Fruit fly (Drosophila melanogaster) whole organism, larva: ENCODE data around the gene CG43203.

ENCODE experiments used
- noc ChIP-seq: fragments of 200-800 bp; sonication (Bioruptor generic); optimal IDR thresholded peaks from 3 replicates; lab custom pipeline; 2019; ENCODE audit warnings: missing biosample characterization, mild to moderate bottlenecking, missing genetic modification characterization, moderate library complexity

CG43203 gene

dm6 chr3R:19332052-19332451, 21.8 kb upstream of the CG43203 start:
- no peak for TF ChIP-seq noc (tag; lab: Kevin White, UChicago)

DNA sequence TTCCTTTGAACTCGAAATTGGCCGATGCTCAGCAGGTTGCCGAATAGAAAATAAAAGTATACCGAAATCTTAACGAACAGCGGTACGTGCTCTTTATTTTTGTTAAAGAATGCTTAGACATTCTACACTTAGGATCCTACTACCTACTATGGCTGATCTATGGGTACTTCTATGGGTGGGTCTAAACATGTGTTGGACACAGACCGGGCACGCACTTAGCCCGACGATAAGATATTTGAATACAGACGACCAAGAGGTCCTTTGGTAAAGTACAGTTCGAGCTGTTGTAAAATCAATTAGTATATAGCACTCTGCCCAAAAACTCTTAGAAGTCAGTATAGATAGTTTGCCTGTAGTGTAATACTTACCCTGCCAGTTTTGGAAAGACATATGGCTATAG, 21.3 kb upstream of the CG43203 start:
- no peak for TF ChIP-seq noc (tag; lab: Kevin White, UChicago)

- TF ChIP-seq noc (tag; lab: Kevin White, UChicago), result no peak
Observed at dm6 chr3R:19335482-19335881, 18.4 kb upstream of the CG43203 start.

- no peak for TF ChIP-seq noc (tag; lab: Kevin White, UChicago)
Observed at dm6 chr3R:19339205-19339724, 14.6 kb upstream of the CG43203 start.

- no peak for TF ChIP-seq noc (tag; lab: Kevin White, UChicago)
Observed at dm6 chr3R:19340312-19341079, 13.4 kb upstream of the CG43203 start.

DNA sequence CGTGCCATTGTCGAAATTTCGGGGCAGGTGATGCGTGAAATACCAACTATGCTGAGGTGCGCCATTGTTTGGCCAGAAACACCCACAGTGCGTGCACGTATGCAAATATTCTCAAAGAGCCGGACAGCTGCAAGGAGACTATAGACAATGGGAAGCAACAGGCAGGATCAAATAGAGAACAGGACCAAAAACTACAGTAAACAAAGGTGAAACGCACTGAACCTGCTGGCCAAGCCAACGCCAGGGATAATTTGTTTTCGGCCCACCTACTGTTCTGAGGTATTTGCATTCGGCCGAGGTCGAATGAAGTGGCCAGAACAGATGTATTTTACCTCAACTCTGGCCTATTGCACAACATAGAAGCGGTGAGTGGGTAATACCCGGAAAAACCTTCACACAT, 12.1 kb upstream of the CG43203 start:
- no peak for TF ChIP-seq noc (tag; lab: Kevin White, UChicago)

- no peak for TF ChIP-seq noc (tag; lab: Kevin White, UChicago)
Observed at dm6 chr3R:19343534-19344325, 10.1 kb upstream of the CG43203 start.

DNA sequence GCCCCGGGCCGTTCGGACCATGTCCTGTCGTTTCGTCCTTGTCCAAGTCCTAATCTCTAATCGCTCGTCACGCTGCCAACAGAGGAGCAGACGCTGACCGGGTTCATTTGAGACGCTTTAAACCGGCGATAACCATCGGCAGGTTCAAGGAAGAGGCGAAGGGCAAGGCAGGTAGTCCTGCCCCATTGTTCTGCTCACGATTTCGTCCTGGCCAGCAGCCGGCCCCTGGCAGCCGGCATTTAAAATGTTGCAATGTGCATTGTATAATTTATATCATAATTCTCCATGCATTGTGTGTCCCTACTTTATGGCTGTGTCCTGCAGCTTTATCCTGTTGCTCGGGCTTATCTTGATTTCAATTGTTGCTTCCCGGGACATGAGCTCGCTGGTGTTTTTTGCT, 8.6 kb upstream of the CG43203 start:
- no peak for TF ChIP-seq noc (tag; lab: Kevin White, UChicago)

dm6 chr3R:19346532-19346931, 7.3 kb upstream of the CG43203 start:
- no peak for TF ChIP-seq noc (tag; lab: Kevin White, UChicago)

- no peak for TF ChIP-seq noc (tag; lab: Kevin White, UChicago)
Observed at dm6 chr3R:19347678-19348077, 6.2 kb upstream of the CG43203 start.

DNA sequence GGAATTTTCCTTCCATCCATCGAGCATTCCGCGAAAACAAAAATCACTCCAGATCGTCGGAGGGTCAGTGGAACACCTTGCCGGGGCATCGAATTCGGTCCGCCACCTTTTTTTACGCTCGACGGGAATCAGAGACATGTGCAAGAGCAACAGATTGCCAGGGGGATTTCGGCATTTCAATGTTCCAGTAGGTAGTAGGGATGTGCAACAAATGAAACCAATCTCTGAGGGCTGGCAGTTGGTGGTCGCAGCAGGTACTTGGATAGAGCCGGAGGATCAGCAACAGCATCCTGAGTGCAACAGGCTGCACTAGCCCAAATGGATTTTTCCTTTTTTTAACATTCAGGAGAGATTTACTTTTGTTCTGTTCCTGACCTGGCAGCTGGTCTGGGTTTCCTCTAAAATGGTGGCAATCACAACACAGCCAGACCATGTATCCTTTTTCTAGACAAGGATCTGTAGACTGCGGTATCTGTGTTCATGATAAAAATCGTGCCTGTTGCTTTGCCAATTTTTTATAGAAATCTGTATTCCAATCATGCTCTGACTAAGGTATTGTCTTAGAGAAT, 3.4 kb upstream of the CG43203 start:
- no peak for TF ChIP-seq noc (tag; lab: Kevin White, UChicago)

dm6 chr3R:19352121-19352520, 1.7 kb upstream of the CG43203 start:
- no peak for TF ChIP-seq noc (tag; lab: Kevin White, UChicago)

DNA sequence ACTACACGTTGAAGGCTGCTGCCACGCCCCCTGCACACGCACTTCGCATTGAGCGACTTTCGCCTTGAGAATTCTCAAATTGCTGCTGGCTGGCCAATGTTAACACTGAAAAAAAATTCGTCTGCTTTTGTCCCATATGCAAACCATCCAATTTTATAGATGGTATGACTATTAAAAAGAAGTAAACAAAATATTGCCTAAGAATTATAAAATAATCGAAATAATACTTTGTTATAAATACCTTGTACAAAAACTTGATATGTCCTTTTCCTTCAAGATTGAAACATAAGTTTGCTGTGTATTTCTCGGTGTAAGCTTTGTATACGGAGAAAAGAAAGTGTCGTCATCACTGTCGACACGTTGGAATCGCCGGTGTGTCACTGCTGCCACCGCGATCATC, 9.0 kb downstream of the CG43203 start:
- no peak for TF ChIP-seq noc (tag; lab: Kevin White, UChicago)

DNA sequence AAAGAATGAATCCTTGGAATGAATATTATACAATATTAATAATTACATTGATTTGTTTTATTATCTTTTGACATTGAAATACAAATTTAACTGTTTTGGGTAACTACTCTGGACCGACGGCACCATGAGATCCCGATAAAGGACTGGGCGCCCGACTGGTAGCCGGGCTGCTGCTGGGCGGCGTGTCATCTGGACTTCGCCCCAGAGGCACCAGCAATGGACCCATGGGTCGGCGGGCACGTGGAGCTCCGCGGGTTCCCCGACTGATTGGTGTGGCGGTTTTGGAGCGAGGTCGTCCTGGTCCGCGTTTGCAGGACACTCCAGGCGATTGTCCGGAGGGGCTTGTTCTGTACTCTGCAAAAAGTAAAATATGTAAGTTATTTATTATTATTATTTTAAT, 15.2 kb downstream of the CG43203 start:
- no peak for TF ChIP-seq noc (tag; lab: Kevin White, UChicago)

DNA sequence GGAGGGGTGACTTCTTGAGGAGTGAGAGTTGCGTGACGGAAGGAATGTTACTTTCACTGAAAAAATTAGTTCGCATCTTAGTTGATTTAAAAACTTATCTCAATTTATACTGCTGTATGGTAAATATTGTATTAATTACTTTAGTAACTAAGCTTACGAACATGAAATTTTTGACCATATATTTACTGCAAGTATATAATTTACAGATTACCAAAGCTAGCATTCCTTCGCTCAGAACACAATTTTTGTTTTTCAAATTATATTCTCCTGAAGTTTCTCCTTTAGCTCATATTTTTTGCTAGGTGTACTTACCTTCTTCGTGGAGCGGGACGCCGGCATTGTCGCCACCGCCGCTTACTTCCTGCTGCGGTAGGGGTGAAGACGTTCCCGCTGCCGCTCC, 16.8 kb downstream of the CG43203 start:
- no peak for TF ChIP-seq noc (tag; lab: Kevin White, UChicago)

DNA sequence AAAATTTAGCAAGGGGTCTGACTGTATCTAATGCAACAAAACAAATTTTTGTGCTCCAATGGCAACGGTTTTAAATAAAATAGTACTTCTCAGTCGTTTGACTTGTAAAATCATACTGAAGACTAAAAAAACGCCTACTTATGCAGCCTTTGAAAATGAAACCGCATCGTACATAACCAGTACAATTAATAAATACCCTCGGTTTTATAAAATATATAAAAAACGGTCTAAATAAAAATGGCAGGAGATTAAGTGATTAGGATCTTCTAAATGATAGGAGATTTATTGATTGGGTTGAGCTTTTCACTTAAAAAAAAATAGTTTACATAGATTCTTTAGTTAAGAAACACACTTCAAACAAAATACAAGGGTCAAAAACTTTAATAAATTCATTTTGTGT, 20.8 kb downstream of the CG43203 start, which contains the start of gene CG3581:
TSS of gene CG3581 (minus strand) at position 101 of the 400 bp plus-strand sequence.
- no peak for TF ChIP-seq noc (tag; lab: Kevin White, UChicago)
